Worm (Caenorhabditis elegans): Measurements from ENCODE around the gene lido-15.

ce11 chrII:3775719-3776118 is 36.4 kb upstream of the lido-15 start, which contains the start of gene T24E12.3:
- TF ChIP-seq W03F9.2 (tag; optimal IDR thresholded peaks at IDR 0.05) (no peak), him-1 (tag; optimal IDR thresholded peaks at IDR 0.05) (no peak), dao-5 (tag; optimal IDR thresholded peaks at IDR 0.05) (no peak)

Measured in whole organism, L4/young adult.